Fruit fly (Drosophila melanogaster) whole organism, embryonic: ENCODE data around the gene Npc2a.

Source experiments
- B-H1 ChIP-seq: fragments of 200-800 bp; sonication (Bioruptor generic); IDR thresholded peaks from 3 replicates; pipeline ENCODE4 v1.3.6; 2022; ENCODE audit warnings: missing biosample characterization, missing genetic modification characterization
- Bdp1 ChIP-seq: fragments of 200-800 bp; sonication (Bioruptor generic); optimal IDR thresholded peaks from 3 replicates; lab custom pipeline; 2016; ENCODE audit warnings: missing biosample characterization, missing genetic modification characterization
- CG10274 ChIP-seq: fragments of 200-800 bp; sonication (Bioruptor generic); optimal IDR thresholded peaks from 3 replicates; lab custom pipeline; 2017; ENCODE audit warnings: missing biosample characterization, mild to moderate bottlenecking, missing genetic modification characterization
- CG10654 ChIP-seq: fragments of 200-800 bp; sonication (Bioruptor generic); optimal IDR thresholded peaks from 2 replicates; lab custom pipeline; 2016; ENCODE audit warnings: missing biosample characterization, missing genetic modification characterization
- CG11398 ChIP-seq: fragments of 200-800 bp; sonication (Bioruptor generic); optimal IDR thresholded peaks from 2 replicates; lab custom pipeline; 2016; ENCODE audit warnings: missing biosample characterization, missing genetic modification characterization
- CG11456 ChIP-seq: fragments of 200-800 bp; sonication (Bioruptor generic); IDR thresholded peaks from 3 replicates; pipeline ENCODE4 v1.3.6; 2022; ENCODE audit warnings: missing biosample characterization, missing genetic modification characterization
- CG11723 ChIP-seq: fragments of 200-800 bp; sonication (Bioruptor generic); optimal IDR thresholded peaks from 2 replicates; lab custom pipeline; 2017; ENCODE audit warnings: missing biosample characterization, mild to moderate bottlenecking, missing genetic modification characterization
- CG13296 ChIP-seq: fragments of 200-800 bp; sonication (Bioruptor generic); optimal IDR thresholded peaks from 3 replicates; lab custom pipeline; 2018; ENCODE audit warnings: missing biosample characterization, mild to moderate bottlenecking, missing genetic modification characterization
- CG15514 ChIP-seq: fragments of 200-800 bp; sonication (Bioruptor generic); optimal IDR thresholded peaks from 3 replicates; lab custom pipeline; 2017; ENCODE audit warnings: missing biosample characterization, missing genetic modification characterization, mild to moderate bottlenecking, moderate library complexity, missing genetic modification reagents
- CG18476 ChIP-seq: fragments of 200-800 bp; sonication (Bioruptor generic); optimal IDR thresholded peaks from 2 replicates; lab custom pipeline; 2016; ENCODE audit warnings: missing biosample characterization, mild to moderate bottlenecking, missing genetic modification characterization
- CG31224 ChIP-seq: fragments of 200-800 bp; sonication (Bioruptor generic); IDR thresholded peaks from 2 replicates; pipeline ENCODE4 v1.3.6; 2022; ENCODE audit warnings: missing biosample characterization, missing genetic modification characterization
- CG3726 ChIP-seq: fragments of 200-800 bp; sonication (Bioruptor generic); IDR thresholded peaks from 3 replicates; pipeline ENCODE4, ENCODE4 v1.3.6; 2022; ENCODE audit warnings: missing biosample characterization, missing genetic modification characterization
- CG42726 ChIP-seq: fragments of 200-800 bp; sonication (Bioruptor generic); IDR thresholded peaks from 2 replicates; pipeline ENCODE4 v1.3.6; 2022; ENCODE audit warnings: missing biosample characterization, missing genetic modification characterization; ENCODE audit not compliant: partially characterized antibody
- CG6854 ChIP-seq: fragments of 200-800 bp; sonication (Bioruptor generic); optimal IDR thresholded peaks from 3 replicates; lab custom pipeline; 2017; ENCODE audit warnings: missing biosample characterization, mild to moderate bottlenecking, missing genetic modification characterization
- CG7745 ChIP-seq: fragments of 200-800 bp; sonication (Bioruptor generic); optimal IDR thresholded peaks from 2 replicates; lab custom pipeline; 2018; ENCODE audit warnings: missing biosample characterization, mild to moderate bottlenecking, missing genetic modification characterization, moderate library complexity
- CG7987 ChIP-seq: fragments of 200-800 bp; sonication (Bioruptor generic); optimal IDR thresholded peaks from 2 replicates; lab custom pipeline; 2018; ENCODE audit warnings: missing biosample characterization, mild to moderate bottlenecking, missing genetic modification characterization, moderate library complexity
- CG9932 ChIP-seq: fragments of 200-800 bp; sonication (Bioruptor generic); IDR thresholded peaks from 2 replicates; pipeline ENCODE4 v1.3.6; 2022; ENCODE audit warnings: missing biosample characterization, missing genetic modification characterization
- CrebB ChIP-seq: fragments of 200-800 bp; sonication (Bioruptor generic); optimal IDR thresholded peaks from 3 replicates; lab custom pipeline; 2018; ENCODE audit warnings: missing biosample characterization, mild to moderate bottlenecking, missing genetic modification characterization
- Dll ChIP-seq: fragments of 200-800 bp; sonication (Bioruptor generic); IDR thresholded peaks from 4 replicates; pipeline ENCODE4 v1.3.6; 2022; ENCODE audit warnings: missing biosample characterization, missing genetic modification characterization; ENCODE audit not compliant: partially characterized antibody
- Hmr ChIP-seq: fragments of 200-800 bp; sonication (Bioruptor generic); optimal IDR thresholded peaks from 3 replicates; lab custom pipeline; 2017; ENCODE audit warnings: mild to moderate bottlenecking, missing biosample characterization, missing genetic modification reagents, missing genetic modification characterization
- Hsf ChIP-seq: fragments of 200-800 bp; sonication (Bioruptor generic); optimal IDR thresholded peaks from 3 replicates; lab custom pipeline; 2016; ENCODE audit warnings: missing biosample characterization, missing genetic modification characterization
- Kr ChIP-seq: fragments of 200-800 bp; sonication (Bioruptor generic); optimal IDR thresholded peaks from 2 replicates; lab custom pipeline; 2017; ENCODE audit warnings: missing biosample characterization, mild to moderate bottlenecking, missing genetic modification characterization
- Mrtf ChIP-seq: fragments of 200-800 bp; sonication (Bioruptor generic); IDR thresholded peaks from 3 replicates; pipeline ENCODE4 v1.3.6; 2022; ENCODE audit warnings: missing biosample characterization, missing genetic modification characterization
- Nf-YB ChIP-seq: fragments of 200-800 bp; sonication (Bioruptor generic); optimal IDR thresholded peaks from 3 replicates; lab custom pipeline; 2019; ENCODE audit warnings: missing biosample characterization, mild to moderate bottlenecking, missing genetic modification characterization, moderate library complexity
- Nf-YC ChIP-seq: fragments of 200-800 bp; optimal IDR thresholded peaks from 3 replicates; lab custom pipeline; 2019; ENCODE audit warnings: missing biosample characterization, mild to moderate bottlenecking, missing genetic modification characterization, moderate library complexity
- Pdp1 ChIP-seq, 2 experiments: fragments of 200-800 bp; sonication (Bioruptor generic); optimal IDR thresholded peaks; 3 replicates each; lab custom pipeline; 2016; ENCODE audit warnings: missing biosample characterization in 2 of 2, missing genetic modification characterization in 2 of 2, mild to moderate bottlenecking in 1 of 2, moderate library complexity in 1 of 2
- ap ChIP-seq: fragments of 200-800 bp; sonication (Bioruptor generic); IDR thresholded peaks from 2 replicates; pipeline ENCODE4 v1.3.6; 2022; ENCODE audit warnings: missing biosample characterization, missing genetic modification characterization
- cato ChIP-seq: fragments of 200-800 bp; sonication (Bioruptor generic); optimal IDR thresholded peaks from 2 replicates; lab custom pipeline; 2016; ENCODE audit warnings: missing biosample characterization, missing genetic modification characterization, borderline replicate concordance
- chn ChIP-seq: fragments of 200-800 bp; sonication (Bioruptor generic); optimal IDR thresholded peaks from 2 replicates; lab custom pipeline; 2016; ENCODE audit warnings: missing biosample characterization, missing genetic modification characterization
- dan ChIP-seq: fragments of 200-800 bp; sonication (Bioruptor generic); IDR thresholded peaks from 2 replicates; pipeline ENCODE4 v1.3.6; 2022; ENCODE audit warnings: missing biosample characterization, missing genetic modification characterization
- dmrt99B ChIP-seq: fragments of 200-800 bp; sonication (Bioruptor generic); optimal IDR thresholded peaks from 2 replicates; lab custom pipeline; 2018; ENCODE audit warnings: missing biosample characterization, mild to moderate bottlenecking, missing genetic modification characterization, moderate library complexity
- esg ChIP-seq: fragments of 200-800 bp; sonication (Bioruptor generic); conservative IDR thresholded peaks from 2 replicates; pipeline ENCODE4 v1.3.6; 2022; ENCODE audit warnings: missing biosample characterization, missing genetic modification characterization
- gcm ChIP-seq: fragments of 200-800 bp; sonication (Bioruptor generic); optimal IDR thresholded peaks from 2 replicates; lab custom pipeline; 2019; ENCODE audit warnings: missing biosample characterization, mild to moderate bottlenecking, missing genetic modification characterization, moderate library complexity
- grau ChIP-seq: fragments of 200-800 bp; optimal IDR thresholded peaks from 3 replicates; lab custom pipeline; 2019; ENCODE audit warnings: missing biosample characterization, mild to moderate bottlenecking, missing genetic modification characterization, moderate library complexity
- gsb-n ChIP-seq: fragments of 200-800 bp; sonication (Bioruptor generic); optimal IDR thresholded peaks from 3 replicates; lab custom pipeline; 2018; ENCODE audit warnings: missing biosample characterization, mild to moderate bottlenecking, missing genetic modification characterization
- kni ChIP-seq: fragments of 200-800 bp; sonication (Bioruptor generic); optimal IDR thresholded peaks from 3 replicates; lab custom pipeline; 2017; ENCODE audit warnings: mild to moderate bottlenecking, missing biosample characterization, missing genetic modification reagents, missing genetic modification characterization
- sc ChIP-seq, 3 experiments: fragments of >200 bp in 2 of 3; fragments of 200-800 bp in 1 of 3; sonication (Bioruptor generic) in 1 of 3; optimal IDR thresholded peaks; 2 replicates in 2 of 3; 3 replicates in 1 of 3; lab custom pipeline; 2017; ENCODE audit warnings: mild to moderate bottlenecking in 1 of 3, missing biosample characterization in 1 of 3, missing genetic modification characterization in 1 of 3, missing genetic modification reagents in 1 of 3
- scrt ChIP-seq: fragments of 200-800 bp; sonication (Bioruptor generic); optimal IDR thresholded peaks from 2 replicates; lab custom pipeline; 2018; ENCODE audit warnings: missing biosample characterization, mild to moderate bottlenecking, missing genetic modification characterization, moderate library complexity
- seq ChIP-seq: fragments of 200-800 bp; sonication (Bioruptor generic); IDR thresholded peaks from 2 replicates; pipeline ENCODE4 v1.3.6; 2022; ENCODE audit warnings: missing biosample characterization, missing genetic modification characterization
- slbo ChIP-seq: fragments of 200-800 bp; sonication (Bioruptor generic); IDR thresholded peaks from 2 replicates; pipeline ENCODE4 v1.3.6; 2022; ENCODE audit warnings: missing biosample characterization, missing genetic modification characterization
- tll ChIP-seq, 2 experiments: fragments of 200-800 bp in 1 of 2; fragments of >200 bp in 1 of 2; sonication (Bioruptor generic) in 1 of 2; optimal IDR thresholded peaks; 2 replicates each; lab custom pipeline; 2017 to 2019; ENCODE audit warnings: missing biosample characterization in 2 of 2, missing genetic modification characterization in 2 of 2, mild to moderate bottlenecking in 1 of 2, moderate library complexity in 1 of 2
- z ChIP-seq: fragments of 200-800 bp; sonication (Bioruptor generic); IDR thresholded peaks from 3 replicates; pipeline ENCODE4 v1.3.6; 2022; ENCODE audit warnings: missing biosample characterization, missing genetic modification characterization

Gene Npc2a

dm6 chr2L:1961932-1962496 is 26.1 kb upstream of the Npc2a start (continued):
- TF ChIP-seq esg (GFP tag; lab: Robert Waterston, UW) (no peak), Mrtf (GFP tag; lab: Robert Waterston, UW) (no peak), CG15514 (GFP tag; lab: Kevin White, UChicago) (no peak), CG7987 (GFP tag; lab: Kevin White, UChicago) (no peak), kni (no peak), CG13296 (GFP tag; lab: Kevin White, UChicago) (no peak), Hmr (no peak), ap (no peak), scrt (no peak), CG18476 (GFP tag; lab: Kevin White, UChicago) (peak; percentile 44), CG31224 (GFP tag; lab: Robert Waterston, UW) (no peak), grau (tag; lab: Kevin White, UChicago) (no peak), cato (no peak), Pdp1 (GFP tag; optimal IDR thresholded peaks at IDR 0.05; lab: Kevin White, UChicago) (no peak), Nf-YC (tag; lab: Kevin White, UChicago) (peak; percentile 13), CG3726 (GFP tag; lab: Robert Waterston, UW) (no peak), CrebB (no peak), sc (optimal IDR thresholded peaks at IDR 0.05; lab: Kevin White, UChicago) (no peak), sc (GFP tag; optimal IDR thresholded peaks at IDR 0.05; lab: Kevin White, UChicago) (no peak), Hsf (no peak), CG6854 (GFP tag; lab: Kevin White, UChicago) (no peak), tll (GFP tag; optimal IDR thresholded peaks at IDR 0.05; lab: Kevin White, UChicago) (peak in 1 of 2 experiments; percentile 76)

dm6 chr2L:1967301-1967700 is 20.8 kb upstream of the Npc2a start:
- TF ChIP-seq CG9932 (GFP tag; lab: Robert Waterston, UW) (no peak), CG42726 (GFP tag; lab: Robert Waterston, UW) (no peak), gcm (GFP tag; lab: Kevin White, UChicago) (peak; percentile 44), dan (GFP tag; lab: Robert Waterston, UW) (no peak), Nf-YB (GFP tag; lab: Kevin White, UChicago) (peak; percentile 83), Nf-YC (tag; lab: Kevin White, UChicago) (peak; percentile 76), Bdp1 (GFP tag; lab: Kevin White, UChicago) (no peak), dmrt99B (no peak), CG11456 (0 out of 3 replicates have a peak, but pooled peaks have one; percentile 5), Dll (GFP tag; lab: Robert Waterston, UW) (no peak), gsb-n (tag; lab: Kevin White, UChicago) (peak; percentile 67), scrt (no peak), B-H1 (no peak), seq (GFP tag; lab: Robert Waterston, UW) (peak; percentile 64; the same call in 1 of the 2 replicates), slbo (GFP tag; lab: Robert Waterston, UW) (no peak), tll (GFP tag; optimal IDR thresholded peaks at IDR 0.05; lab: Kevin White, UChicago) (no peak), CG7745 (tag; lab: Kevin White, UChicago) (no peak), CG10274 (GFP tag; lab: Kevin White, UChicago) (no peak), Kr (no peak), CG10654 (GFP tag; lab: Kevin White, UChicago) (no peak), CG11723 (GFP tag; lab: Kevin White, UChicago) (no peak), z (no peak), CG11398 (GFP tag; lab: Kevin White, UChicago) (no peak), chn (GFP tag; lab: Kevin White, UChicago) (no peak)
